Fruit fly (Drosophila melanogaster) whole organism, embryonic: ENCODE data around the gene peg.

Experiments used
- Adf1 ChIP-seq: fragments of 200-800 bp; sonication (Bioruptor generic); IDR thresholded peaks from 2 replicates; pipeline ENCODE4 v1.3.6; 2022; ENCODE audit warnings: missing biosample characterization, missing genetic modification characterization
- BtbVII ChIP-seq: fragments of 200-800 bp; sonication (Bioruptor generic); optimal IDR thresholded peaks from 3 replicates; lab custom pipeline; 2017; ENCODE audit warnings: missing biosample characterization, mild to moderate bottlenecking, missing genetic modification characterization
- CG10274 ChIP-seq: fragments of 200-800 bp; sonication (Bioruptor generic); optimal IDR thresholded peaks from 3 replicates; lab custom pipeline; 2017; ENCODE audit warnings: missing biosample characterization, mild to moderate bottlenecking, missing genetic modification characterization
- CG11093 ChIP-seq: fragments of 200-800 bp; sonication (Bioruptor generic); IDR thresholded peaks from 3 replicates; pipeline ENCODE4 v1.3.6; 2022; ENCODE audit warnings: missing biosample characterization, missing genetic modification characterization
- CG11456 ChIP-seq: fragments of 200-800 bp; sonication (Bioruptor generic); IDR thresholded peaks from 3 replicates; pipeline ENCODE4 v1.3.6; 2022; ENCODE audit warnings: missing biosample characterization, missing genetic modification characterization
- CG12104 ChIP-seq: fragments of 200-800 bp; sonication (Bioruptor generic); optimal IDR thresholded peaks from 3 replicates; lab custom pipeline; 2016; ENCODE audit warnings: missing biosample characterization, missing genetic modification characterization
- CG12155 ChIP-seq: fragments of 200-800 bp; sonication (Bioruptor generic); optimal IDR thresholded peaks from 3 replicates; lab custom pipeline; 2016; ENCODE audit warnings: missing biosample characterization, missing genetic modification characterization
- CG13894 ChIP-seq: fragments of 200-800 bp; sonication (Bioruptor generic); optimal IDR thresholded peaks from 3 replicates; lab custom pipeline; 2018; ENCODE audit warnings: missing biosample characterization, mild to moderate bottlenecking, missing genetic modification characterization, moderate library complexity
- CG18599 ChIP-seq: fragments of 200-800 bp; sonication (Bioruptor generic); optimal IDR thresholded peaks from 3 replicates; lab custom pipeline; 2017; ENCODE audit warnings: missing biosample characterization, missing genetic modification characterization, mild to moderate bottlenecking, moderate library complexity, missing genetic modification reagents
- CG31388 ChIP-seq: fragments of 200-800 bp; sonication (Bioruptor generic); optimal IDR thresholded peaks from 2 replicates; lab custom pipeline; 2016; ENCODE audit warnings: missing biosample characterization, missing genetic modification characterization
- CG34376 ChIP-seq: fragments of 200-800 bp; sonication (Bioruptor generic); optimal IDR thresholded peaks from 2 replicates; lab custom pipeline; 2018; ENCODE audit warnings: missing biosample characterization, mild to moderate bottlenecking, missing genetic modification characterization
- CG4424 ChIP-seq: fragments of 200-800 bp; sonication (Bioruptor generic); optimal IDR thresholded peaks from 3 replicates; lab custom pipeline; 2016; ENCODE audit warnings: missing biosample characterization, missing genetic modification characterization
- CG4820 ChIP-seq: fragments of 200-800 bp; sonication (Bioruptor generic); optimal IDR thresholded peaks from 3 replicates; lab custom pipeline; 2016; ENCODE audit warnings: missing biosample characterization, missing genetic modification characterization
- CG5180 ChIP-seq: fragments of 200-800 bp; sonication (Bioruptor generic); optimal IDR thresholded peaks from 3 replicates; lab custom pipeline; 2017; ENCODE audit warnings: missing biosample characterization, missing genetic modification characterization, mild to moderate bottlenecking, moderate library complexity, missing genetic modification reagents
- CG6254 ChIP-seq: fragments of 200-800 bp; sonication (Bioruptor generic); optimal IDR thresholded peaks from 3 replicates; lab custom pipeline; 2017; ENCODE audit warnings: mild to moderate bottlenecking, missing biosample characterization, missing genetic modification reagents, missing genetic modification characterization
- CG6272 ChIP-seq: fragments of 200-800 bp; sonication (Bioruptor generic); IDR thresholded peaks from 2 replicates; pipeline ENCODE4 v1.3.6; 2022; ENCODE audit warnings: missing biosample characterization, missing genetic modification characterization
- CG7928 ChIP-seq: fragments of 200-800 bp; sonication (Bioruptor generic); optimal IDR thresholded peaks from 2 replicates; lab custom pipeline; 2017; ENCODE audit warnings: missing biosample characterization, mild to moderate bottlenecking, missing genetic modification characterization
- CG8478 ChIP-seq: fragments of >200 bp; optimal IDR thresholded peaks from 2 replicates; lab custom pipeline; 2018
- CG9797 ChIP-seq: fragments of 200-800 bp; sonication (Bioruptor generic); optimal IDR thresholded peaks from 3 replicates; lab custom pipeline; 2018; ENCODE audit warnings: missing biosample characterization, mild to moderate bottlenecking, missing genetic modification characterization
- Dref ChIP-seq: fragments of 200-800 bp; sonication (Bioruptor generic); IDR thresholded peaks from 2 replicates; pipeline ENCODE4 v1.3.6; 2022; ENCODE audit warnings: missing biosample characterization, missing genetic modification characterization
- E2f1 ChIP-seq: fragments of 200-800 bp; sonication (Bioruptor generic); IDR thresholded peaks from 2 replicates; pipeline ENCODE4 v1.3.6; 2022; ENCODE audit warnings: missing biosample characterization, missing genetic modification characterization
- GATAe ChIP-seq: fragments of 200-800 bp; sonication (Bioruptor generic); conservative IDR thresholded peaks from 2 replicates; pipeline ENCODE4 v1.3.6; 2022; ENCODE audit warnings: missing biosample characterization, missing genetic modification characterization
- HLH4C ChIP-seq: fragments of 200-800 bp; sonication (Bioruptor generic); IDR thresholded peaks from 3 replicates; pipeline ENCODE4 v1.3.6; 2022; ENCODE audit warnings: missing biosample characterization, missing genetic modification characterization; ENCODE audit not compliant: partially characterized antibody
- Hey ChIP-seq: fragments of 200-800 bp; sonication (Bioruptor generic); optimal IDR thresholded peaks from 3 replicates; lab custom pipeline; 2018; ENCODE audit warnings: missing biosample characterization, mild to moderate bottlenecking, missing genetic modification characterization
- Med ChIP-seq: fragments of 200-800 bp; sonication (Bioruptor generic); peaks from one replicate; lab custom pipeline; 2016; ENCODE audit warnings: missing biosample characterization, missing genetic modification characterization, mild to moderate bottlenecking, inconsistent platforms, moderate library complexity
- NK7.1 ChIP-seq: fragments of 200-800 bp; sonication (Bioruptor generic); optimal IDR thresholded peaks from 3 replicates; lab custom pipeline; 2016; ENCODE audit warnings: missing biosample characterization, missing genetic modification characterization
- Nf-YB ChIP-seq: fragments of 200-800 bp; sonication (Bioruptor generic); optimal IDR thresholded peaks from 3 replicates; lab custom pipeline; 2019; ENCODE audit warnings: missing biosample characterization, mild to moderate bottlenecking, missing genetic modification characterization, moderate library complexity
- Pdp1 ChIP-seq, 2 experiments: fragments of 200-800 bp; sonication (Bioruptor generic); optimal IDR thresholded peaks; 3 replicates each; lab custom pipeline; 2016; ENCODE audit warnings: missing biosample characterization in 2 of 2, missing genetic modification characterization in 2 of 2, mild to moderate bottlenecking in 1 of 2, moderate library complexity in 1 of 2
- Vsx1 ChIP-seq: fragments of 200-800 bp; sonication (Bioruptor generic); optimal IDR thresholded peaks from 2 replicates; lab custom pipeline; 2017; ENCODE audit warnings: missing biosample characterization, mild to moderate bottlenecking, missing genetic modification characterization, missing genetic modification reagents
- abd-A ChIP-seq: fragments of 200-800 bp; sonication (Bioruptor generic); optimal IDR thresholded peaks from 3 replicates; lab custom pipeline; 2019; ENCODE audit warnings: missing biosample characterization, mild to moderate bottlenecking, missing genetic modification characterization, moderate library complexity
- al ChIP-seq: fragments of 200-800 bp; sonication (Bioruptor generic); IDR thresholded peaks from 2 replicates; pipeline ENCODE4 v1.3.6; 2022; ENCODE audit warnings: missing biosample characterization, missing genetic modification characterization
- chif ChIP-seq, 2 experiments: fragments of 200-800 bp; sonication (Bioruptor generic); optimal IDR thresholded peaks; 3 replicates each; lab custom pipeline; 2016; ENCODE audit warnings: missing biosample characterization in 2 of 2, missing genetic modification characterization in 2 of 2
- corto ChIP-seq: fragments of 200-800 bp; sonication (Bioruptor generic); optimal IDR thresholded peaks from 2 replicates; lab custom pipeline; 2016; ENCODE audit warnings: missing biosample characterization, mild to moderate bottlenecking, missing genetic modification characterization, moderate library complexity
- dati ChIP-seq: fragments of 200-800 bp; sonication (Bioruptor generic); IDR thresholded peaks from 2 replicates; pipeline ENCODE4 v1.3.6; 2022; ENCODE audit warnings: missing biosample characterization, missing genetic modification characterization
- dimm ChIP-seq: fragments of 200-800 bp; sonication (Bioruptor generic); IDR thresholded peaks from 2 replicates; pipeline ENCODE4 v1.3.6; 2022; ENCODE audit warnings: missing biosample characterization, missing genetic modification characterization
- exex ChIP-seq: fragments of 200-800 bp; sonication (Bioruptor generic); optimal IDR thresholded peaks from 4 replicates; lab custom pipeline; 2018; ENCODE audit warnings: missing biosample characterization, mild to moderate bottlenecking, missing genetic modification characterization, moderate library complexity
- grn ChIP-seq: fragments of 200-800 bp; sonication (Bioruptor generic); optimal IDR thresholded peaks from 3 replicates; lab custom pipeline; 2017; ENCODE audit warnings: missing biosample characterization, missing genetic modification characterization
- hb ChIP-seq: fragments of 200-800 bp; sonication (Bioruptor generic); IDR thresholded peaks from 3 replicates; pipeline ENCODE4 v1.3.6; 2022; ENCODE audit warnings: missing biosample characterization, missing genetic modification characterization; ENCODE audit not compliant: partially characterized antibody
- her ChIP-seq: fragments of 200-800 bp; sonication (Bioruptor generic); optimal IDR thresholded peaks from 2 replicates; lab custom pipeline; 2016; ENCODE audit warnings: missing biosample characterization, missing genetic modification characterization
- jumu ChIP-seq: fragments of 200-800 bp; sonication (Bioruptor generic); optimal IDR thresholded peaks from 3 replicates; lab custom pipeline; 2016; ENCODE audit warnings: missing biosample characterization, missing genetic modification characterization
- lab ChIP-seq: fragments of 200-800 bp; sonication (Bioruptor generic); optimal IDR thresholded peaks from 3 replicates; lab custom pipeline; 2017; ENCODE audit warnings: missing biosample characterization, missing genetic modification characterization, mild to moderate bottlenecking, moderate library complexity, missing genetic modification reagents
- mirr ChIP-seq: fragments of 200-800 bp; sonication (Bioruptor generic); optimal IDR thresholded peaks from 3 replicates; lab custom pipeline; 2018; ENCODE audit warnings: missing biosample characterization, mild to moderate bottlenecking, missing genetic modification characterization
- nerfin-1 ChIP-seq: fragments of 200-800 bp; sonication (Bioruptor generic); optimal IDR thresholded peaks from 3 replicates; lab custom pipeline; 2019; ENCODE audit warnings: missing biosample characterization, mild to moderate bottlenecking, missing genetic modification characterization, moderate library complexity
- otp ChIP-seq: fragments of 200-800 bp; sonication (Bioruptor generic); IDR thresholded peaks from 3 replicates; pipeline ENCODE4, ENCODE4 v1.3.6; 2022; ENCODE audit warnings: missing biosample characterization, missing genetic modification characterization
- rib ChIP-seq: fragments of 200-800 bp; sonication (Bioruptor generic); IDR thresholded peaks from 2 replicates; pipeline ENCODE4 v1.3.6; 2022; ENCODE audit warnings: missing biosample characterization, missing genetic modification characterization
- sd ChIP-seq: fragments of 200-800 bp; sonication (Bioruptor generic); optimal IDR thresholded peaks from 3 replicates; lab custom pipeline; 2018; ENCODE audit warnings: missing biosample characterization, mild to moderate bottlenecking, missing genetic modification characterization, moderate library complexity
- sisA ChIP-seq: fragments of 200-800 bp; sonication (Bioruptor generic); IDR thresholded peaks from 2 replicates; pipeline ENCODE4 v1.3.6; 2022; ENCODE audit warnings: missing biosample characterization, missing genetic modification characterization
- slbo ChIP-seq: fragments of 200-800 bp; sonication (Bioruptor generic); IDR thresholded peaks from 2 replicates; pipeline ENCODE4 v1.3.6; 2022; ENCODE audit warnings: missing biosample characterization, missing genetic modification characterization
- toy ChIP-seq: fragments of 200-800 bp; sonication (Bioruptor generic); IDR thresholded peaks from 2 replicates; pipeline ENCODE4 v1.3.6; 2022; ENCODE audit warnings: missing biosample characterization, missing genetic modification characterization
- zfh1 ChIP-seq: fragments of 200-800 bp; sonication (Bioruptor generic); IDR thresholded peaks from 3 replicates; pipeline ENCODE4 v1.3.6; 2022; ENCODE audit warnings: missing biosample characterization, missing genetic modification characterization

The peg gene

dm6 chr3R:20985592-20985991 lies 38.4 kb downstream of the peg start (continued):
- TF ChIP-seq slbo: no peak
- TF ChIP-seq exex (tag; lab: Kevin White, UChicago): peak; percentile 97
- TF ChIP-seq Vsx1 (GFP tag; lab: Kevin White, UChicago): peak; percentile 4
- TF ChIP-seq GATAe (GFP tag; lab: Robert Waterston, UW): peak; percentile 71
- TF ChIP-seq lab (GFP tag; lab: Kevin White, UChicago): peak; percentile 2
- peak; percentile 93 for TF ChIP-seq BtbVII
- 0 out of 2 replicates have a peak, but pooled peaks have one; percentile 17 for TF ChIP-seq rib
- TF ChIP-seq CG11456 (GFP tag; lab: Robert Waterston, UW): no peak
- TF ChIP-seq CG9797: no peak
- peak; percentile 6 for TF ChIP-seq Med
- TF ChIP-seq CG4424 (GFP tag; lab: Kevin White, UChicago): no peak
- peak; percentile 99 for TF ChIP-seq grn
- no peak for TF ChIP-seq HLH4C (GFP tag; lab: Robert Waterston, UW)
- no peak for TF ChIP-seq sd (tag; lab: Kevin White, UChicago)
- TF ChIP-seq Hey (tag; lab: Kevin White, UChicago): peak; percentile 13
- TF ChIP-seq E2f1: no peak
- peak; percentile 38 for TF ChIP-seq CG18599
- TF ChIP-seq CG34376: peak; percentile 95
- TF ChIP-seq mirr (GFP tag; lab: Kevin White, UChicago): peak; percentile 96
- TF ChIP-seq her (GFP tag; lab: Kevin White, UChicago): no peak
- peak in 1 of 2 experiments; percentile 75 for TF ChIP-seq Pdp1 (GFP tag; optimal IDR thresholded peaks at IDR 0.05; lab: Kevin White, UChicago)

- TF ChIP-seq CG13894 (tag; lab: Kevin White, UChicago) (peak; percentile 97), CG12104 (no peak), mirr (GFP tag; lab: Kevin White, UChicago) (peak; percentile 1), abd-A (tag; lab: Kevin White, UChicago) (peak; percentile 82), zfh1 (GFP tag; lab: Robert Waterston, UW) (no peak)
Measured at dm6 chr3R:20984902-20985301, 39.1 kb downstream of the peg start.

dm6 chr3R:20984087-20984486 lies 39.9 kb downstream of the peg start:
- TF ChIP-seq dimm (GFP tag; lab: Robert Waterston, UW): no peak
- no peak for TF ChIP-seq CG11093 (GFP tag; lab: Robert Waterston, UW)
- no peak for TF ChIP-seq Adf1 (GFP tag; lab: Robert Waterston, UW)
- TF ChIP-seq CG6272: no peak
- TF ChIP-seq jumu (GFP tag; lab: Kevin White, UChicago): no peak
- TF ChIP-seq al: no peak
- TF ChIP-seq CG7928 (GFP tag; lab: Kevin White, UChicago): no peak
- no peak for TF ChIP-seq NK7.1 (GFP tag; lab: Kevin White, UChicago)
- no peak for TF ChIP-seq CG31388 (GFP tag; lab: Kevin White, UChicago)
- peak; percentile 76 for TF ChIP-seq CG8478
- 0 out of 3 replicates have a peak, but pooled peaks have one; percentile 16 for TF ChIP-seq otp (GFP tag; lab: Robert Waterston, UW)
- no peak for TF ChIP-seq CG4820
- TF ChIP-seq hb (GFP tag; lab: Robert Waterston, UW): no peak
- TF ChIP-seq Med: peak; percentile 57
- TF ChIP-seq dati (GFP tag; lab: Robert Waterston, UW): no peak
- no peak for TF ChIP-seq nerfin-1 (tag; lab: Kevin White, UChicago)
- TF ChIP-seq toy (GFP tag; lab: Robert Waterston, UW): no peak
- no peak for TF ChIP-seq CG6254 (GFP tag; lab: Kevin White, UChicago)
- TF ChIP-seq Dref (GFP tag; lab: Robert Waterston, UW): no peak
- TF ChIP-seq CG10274 (GFP tag; lab: Kevin White, UChicago): no peak
- TF ChIP-seq sisA (GFP tag; lab: Robert Waterston, UW): no peak
- no peak for TF ChIP-seq chif (GFP tag; optimal IDR thresholded peaks at IDR 0.05; lab: Kevin White, UChicago)
- no peak for TF ChIP-seq corto
- no peak for TF ChIP-seq CG12155 (GFP tag; lab: Kevin White, UChicago)
- no peak for TF ChIP-seq Nf-YB
- TF ChIP-seq CG5180 (GFP tag; lab: Kevin White, UChicago): no peak
